Worm (Caenorhabditis elegans): ENCODE results near the gene rev-1.

- peak; percentile 54 for TF ChIP-seq madf-6 (GFP tag; IDR thresholded peaks at IDR 0.05)
- no peak for TF ChIP-seq nhr-80 (tag; optimal IDR thresholded peaks at IDR 0.05)
- TF ChIP-seq egrh-3 (GFP tag; IDR thresholded peaks at IDR 0.05): no peak
- no peak for TF ChIP-seq attf-6 (GFP tag; IDR thresholded peaks at IDR 0.05)
- TF ChIP-seq pbrm-1 (GFP tag; IDR thresholded peaks at IDR 0.05): no peak
- TF ChIP-seq F37B4.10 (GFP tag; IDR thresholded peaks at IDR 0.05): no peak
- TF ChIP-seq ceh-79 (tag; optimal IDR thresholded peaks at IDR 0.05): no peak
- TF ChIP-seq sdz-38 (tag; optimal IDR thresholded peaks at IDR 0.05): no peak
- TF ChIP-seq ZK185.1 (tag; optimal IDR thresholded peaks at IDR 0.05; ENCODE audit: poor library complexity, severe bottlenecking): no peak
- TF ChIP-seq lin-35 (GFP tag; optimal IDR thresholded peaks at IDR 0.05): peak in 1 of 3 experiments; percentile 4
- no peak for TF ChIP-seq C17E4.6 (GFP tag; IDR thresholded peaks at IDR 0.05)
These were observed 34.3 kb upstream of the rev-1 start for ce11 chrII:7866081-7866480.
